Worm (Caenorhabditis elegans): ENCODE results near the gene Y46G5A.34.

DNA sequence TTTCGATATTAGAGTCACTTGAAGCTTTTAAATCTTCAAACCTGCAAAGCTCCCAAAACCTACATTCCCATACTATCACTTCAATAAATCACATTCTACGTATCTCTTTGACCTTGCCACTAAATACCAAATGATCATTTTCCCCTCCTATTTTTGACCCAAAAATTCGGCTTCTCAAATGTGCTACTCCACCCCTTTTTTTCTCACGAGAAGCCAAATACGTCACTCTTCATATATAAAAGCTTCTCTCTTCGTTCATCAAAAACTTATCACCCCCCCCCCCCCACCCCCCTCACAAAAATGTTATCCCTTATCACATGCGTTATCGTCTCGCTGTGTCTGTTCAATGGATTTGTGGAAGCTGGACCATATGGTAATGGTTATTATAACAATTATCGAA, 50.3 kb downstream of the Y46G5A.34 start, which contains the start of gene Y46G5A.38:
- TF ChIP-seq ama-1 (optimal IDR thresholded peaks at IDR 0.05), result no peak
- TF ChIP-seq sox-4 (tag; optimal IDR thresholded peaks at IDR 0.05), result no peak
